Worm (Caenorhabditis elegans): Measurements from ENCODE around the gene bath-37.

DNA sequence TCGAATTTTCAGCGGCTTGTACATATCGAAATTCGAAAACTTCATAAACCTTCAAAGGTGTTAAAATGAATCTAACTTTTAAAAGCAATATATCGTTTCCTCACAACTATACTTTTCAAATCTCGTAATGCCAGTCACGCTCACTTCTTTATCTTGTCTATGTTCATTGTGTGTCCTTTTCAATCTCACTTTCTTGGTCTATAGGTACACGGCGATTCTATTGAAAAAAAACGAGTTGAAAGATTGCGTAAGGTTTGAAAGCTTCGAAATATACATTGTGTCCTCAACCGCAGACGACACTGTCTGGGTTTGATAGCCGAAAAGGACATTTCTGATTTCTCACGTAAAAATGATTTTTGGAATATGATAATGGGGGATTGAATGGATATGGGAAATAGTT, 49.8 kb upstream of the bath-37 start:
- TF ChIP-seq ztf-11 (tag; optimal IDR thresholded peaks at IDR 0.05) (no peak), unc-62 (GFP tag; optimal IDR thresholded peaks at IDR 0.05) (no peak), nhr-76 (tag; optimal IDR thresholded peaks at IDR 0.05) (no peak), nhr-28 (tag; optimal IDR thresholded peaks at IDR 0.05) (no peak), zip-8 (tag; optimal IDR thresholded peaks at IDR 0.05) (no peak), lsy-2 (tag; optimal IDR thresholded peaks at IDR 0.05) (no peak), sptf-1 (tag; optimal IDR thresholded peaks at IDR 0.05) (no peak), mab-5 (tag; optimal IDR thresholded peaks at IDR 0.05) (no peak), unc-39 (tag; optimal IDR thresholded peaks at IDR 0.05) (no peak), elt-3 (tag; optimal IDR thresholded peaks at IDR 0.05) (no peak), nhr-12 (tag; optimal IDR thresholded peaks at IDR 0.05) (no peak), lin-13 (tag; optimal IDR thresholded peaks at IDR 0.05) (no peak)

All from whole organism, mixed stage, embryonic.